Fruit fly (Drosophila melanogaster): ENCODE results near the gene Ube4A.

Gene Ube4A

DNA sequence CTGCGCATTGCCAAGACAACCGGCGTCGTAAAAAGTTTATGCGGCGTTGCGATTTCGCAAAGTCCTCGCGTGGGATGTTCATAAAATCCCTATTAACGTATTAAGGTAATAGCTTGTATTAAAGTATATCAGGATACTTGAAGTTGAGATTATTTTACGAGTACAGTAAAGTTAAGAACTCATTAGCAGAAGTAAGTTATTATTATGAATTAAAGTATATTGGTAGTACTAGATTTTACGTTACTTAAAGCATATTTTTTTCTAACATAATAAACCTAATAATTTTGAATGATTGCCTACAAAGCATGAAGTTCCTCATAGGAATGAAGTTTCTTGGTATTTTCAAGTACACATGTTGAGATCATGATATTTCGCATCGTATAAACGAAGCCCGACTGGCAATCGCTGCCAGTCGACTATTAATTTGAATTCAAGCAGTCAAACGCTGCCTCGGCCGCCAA, 35.5 kb downstream of the Ube4A start (continued):
- no peak for TF ChIP-seq CG13624 (GFP tag; optimal IDR thresholded peaks at IDR 0.05)
- TF ChIP-seq usp (GFP tag; optimal IDR thresholded peaks at IDR 0.05), result no peak
- TF ChIP-seq HmgZ (tag; optimal IDR thresholded peaks at IDR 0.05), result peak; percentile 5
- peak; percentile 41 for TF ChIP-seq Six4 (GFP tag; optimal IDR thresholded peaks at IDR 0.05)
- peak; percentile 77 for TF ChIP-seq gem (tag; optimal IDR thresholded peaks at IDR 0.05)
- peak; percentile 59 for TF ChIP-seq Oli (tag; optimal IDR thresholded peaks at IDR 0.05)
- TF ChIP-seq CG17612 (GFP tag; IDR thresholded peaks at IDR 0.05), result no peak
- peak; percentile 84 for TF ChIP-seq Sox100B (GFP tag; optimal IDR thresholded peaks at IDR 0.05)
- TF ChIP-seq CG6791 (GFP tag; IDR thresholded peaks at IDR 0.05; ENCODE audit: partially characterized antibody), result no peak
- peak; percentile 54 for TF ChIP-seq dmrt11E (tag; optimal IDR thresholded peaks at IDR 0.05)
- no peak for TF ChIP-seq sr (GFP tag; IDR thresholded peaks at IDR 0.05)
- TF ChIP-seq caup (GFP tag; optimal IDR thresholded peaks at IDR 0.05; ENCODE audit: severe bottlenecking), result peak; percentile 11
- no peak for TF ChIP-seq CG32767 (GFP tag; IDR thresholded peaks at IDR 0.05)
- 0 out of 2 replicates have a peak, but pooled peaks have one; percentile 21 for TF ChIP-seq sisA (GFP tag; IDR thresholded peaks at IDR 0.05)
- no peak for TF ChIP-seq vnd (GFP tag; IDR thresholded peaks at IDR 0.05; ENCODE audit: partially characterized antibody)
- TF ChIP-seq lilli (GFP tag; optimal IDR thresholded peaks at IDR 0.05), result peak; percentile 27
- no peak for TF ChIP-seq Aef1 (GFP tag; IDR thresholded peaks at IDR 0.05)
- no peak for TF ChIP-seq tll (GFP tag; optimal IDR thresholded peaks at IDR 0.05)
- TF ChIP-seq NK7.1 (GFP tag; optimal IDR thresholded peaks at IDR 0.05), result no peak
- TF ChIP-seq scrt (GFP tag; optimal IDR thresholded peaks at IDR 0.05), result peak; percentile 20
- TF ChIP-seq CG10979 (tag; optimal IDR thresholded peaks at IDR 0.05), result peak; percentile 83
- no peak for TF ChIP-seq B-H1 (GFP tag; IDR thresholded peaks at IDR 0.05)
- TF ChIP-seq vvl (GFP tag; IDR thresholded peaks at IDR 0.05), result 0 out of 2 replicates have a peak, but pooled peaks have one; percentile 12
- TF ChIP-seq dm (GFP tag; optimal IDR thresholded peaks at IDR 0.05), result no peak
- peak; percentile 37 for TF ChIP-seq az2 (GFP tag; optimal IDR thresholded peaks at IDR 0.05)
- no peak for TF ChIP-seq CG9817 (tag; optimal IDR thresholded peaks at IDR 0.05)
- no peak for TF ChIP-seq stwl (tag; optimal IDR thresholded peaks at IDR 0.05)
- TF ChIP-seq amos (GFP tag; IDR thresholded peaks at IDR 0.05; ENCODE audit: partially characterized antibody), result no peak
- peak; percentile 45 for TF ChIP-seq nom (GFP tag; optimal IDR thresholded peaks at IDR 0.05)
- TF ChIP-seq fd96Cb (tag; optimal IDR thresholded peaks at IDR 0.05), result peak; percentile 46
- TF ChIP-seq Lhr (GFP tag; optimal IDR thresholded peaks at IDR 0.05), result no peak
- TF ChIP-seq fd102C (GFP tag; optimal IDR thresholded peaks at IDR 0.05), result no peak
- TF ChIP-seq sna (GFP tag; IDR thresholded peaks at IDR 0.05; ENCODE audit: partially characterized antibody), result no peak
- peak; percentile 59 for TF ChIP-seq CG17385 (GFP tag; optimal IDR thresholded peaks at IDR 0.05)
- TF ChIP-seq Stat92E (GFP tag; optimal IDR thresholded peaks at IDR 0.05), result no peak
- peak; percentile 90 for TF ChIP-seq sens (GFP tag)
- no peak for TF ChIP-seq zfh1 (GFP tag; IDR thresholded peaks at IDR 0.05)
- TF ChIP-seq ewg (GFP tag; optimal IDR thresholded peaks at IDR 0.05), result peak; percentile 24
- no peak for TF ChIP-seq Fer3 (tag; optimal IDR thresholded peaks at IDR 0.05)
- TF ChIP-seq CG10321 (GFP tag; IDR thresholded peaks at IDR 0.05), result no peak
- no peak for TF ChIP-seq br (optimal IDR thresholded peaks at IDR 0.05)
- TF ChIP-seq ro (GFP tag; IDR thresholded peaks at IDR 0.05), result no peak
- TF ChIP-seq Hmr (GFP tag; optimal IDR thresholded peaks at IDR 0.05), result peak; percentile 43
- no peak for TF ChIP-seq CG1647 (GFP tag; optimal IDR thresholded peaks at IDR 0.05)
- no peak for TF ChIP-seq Gug (GFP tag; IDR thresholded peaks at IDR 0.05)
- TF ChIP-seq CG14860 (GFP tag; IDR thresholded peaks at IDR 0.05; ENCODE audit: partially characterized antibody), result no peak
- peak; percentile 55; the same call in 1 of the 2 replicates for TF ChIP-seq Xrp1 (GFP tag; IDR thresholded peaks at IDR 0.05)
- peak; percentile 54 for TF ChIP-seq CG15269 (tag; optimal IDR thresholded peaks at IDR 0.05)
- peak; percentile 10 for TF ChIP-seq CG8089 (GFP tag; optimal IDR thresholded peaks at IDR 0.05)
- peak; percentile 75 for TF ChIP-seq dmrt99B (tag; optimal IDR thresholded peaks at IDR 0.05)
